Fruit fly (Drosophila melanogaster): ENCODE data around the gene Rsod.

Gene Rsod

dm6 chr3R:30132295-30132694 lies 38.7 kb downstream of the Rsod start, which contains the start of gene CG31029:
TSS of gene CG31029 (minus strand) at chr3R:30132395.
- no peak for TF ChIP-seq Hr39 (optimal IDR thresholded peaks at IDR 0.05)

DNA sequence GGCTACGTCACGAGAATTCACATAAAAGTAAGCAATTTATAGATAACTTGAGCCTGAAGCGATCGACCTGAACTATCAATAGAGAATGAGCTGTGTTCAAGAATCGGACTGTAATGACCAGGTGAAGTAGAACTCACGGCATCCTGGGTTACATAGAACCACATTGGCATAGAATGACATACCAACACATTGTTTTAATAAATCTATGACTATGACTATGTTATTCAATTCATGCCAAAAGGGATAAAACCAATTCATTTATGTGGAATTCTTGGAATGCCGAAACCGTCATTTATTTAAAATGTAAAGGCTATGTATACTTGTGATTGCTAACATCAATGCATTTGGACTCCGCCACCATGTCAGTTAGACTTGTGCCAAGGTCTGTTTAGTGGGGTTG lies 42.0 kb downstream of the Rsod start, which contains the start of gene Ppi1:
Gene Ppi1, minus strand, starts transcription at position 101 of the 400 bp plus-strand sequence.
- no peak for TF ChIP-seq hb (GFP tag; IDR thresholded peaks at IDR 0.05; ENCODE audit: partially characterized antibody)
- TF ChIP-seq CG10543 (GFP tag; optimal IDR thresholded peaks at IDR 0.05): no peak
- no peak for TF ChIP-seq Dip3 (GFP tag; optimal IDR thresholded peaks at IDR 0.05)
- TF ChIP-seq CG11696 (GFP tag; IDR thresholded peaks at IDR 0.05): no peak
- TF ChIP-seq CG2116 (GFP tag; optimal IDR thresholded peaks at IDR 0.05): no peak
- no peak for TF ChIP-seq CG4404 (GFP tag; IDR thresholded peaks at IDR 0.05)
- TF ChIP-seq lmd (GFP tag; IDR thresholded peaks at IDR 0.05): no peak
- TF ChIP-seq PHDP (tag; optimal IDR thresholded peaks at IDR 0.05): no peak
- TF ChIP-seq D19A (tag; optimal IDR thresholded peaks at IDR 0.05): no peak
- TF ChIP-seq CG17912 (GFP tag; optimal IDR thresholded peaks at IDR 0.05): no peak
- no peak for TF ChIP-seq CG3163 (GFP tag; optimal IDR thresholded peaks at IDR 0.05)
- TF ChIP-seq oc (tag; optimal IDR thresholded peaks at IDR 0.05): no peak
- TF ChIP-seq CG10979 (tag; optimal IDR thresholded peaks at IDR 0.05): no peak
- no peak for TF ChIP-seq CG11560 (tag; IDR thresholded peaks at IDR 0.05)
- no peak for TF ChIP-seq CG2712 (tag; optimal IDR thresholded peaks at IDR 0.05)
- no peak for TF ChIP-seq Nf-YA (GFP tag; IDR thresholded peaks at IDR 0.05)
- TF ChIP-seq salm (tag; optimal IDR thresholded peaks at IDR 0.05): no peak
- no peak for TF ChIP-seq CG1647 (GFP tag; optimal IDR thresholded peaks at IDR 0.05)

DNA sequence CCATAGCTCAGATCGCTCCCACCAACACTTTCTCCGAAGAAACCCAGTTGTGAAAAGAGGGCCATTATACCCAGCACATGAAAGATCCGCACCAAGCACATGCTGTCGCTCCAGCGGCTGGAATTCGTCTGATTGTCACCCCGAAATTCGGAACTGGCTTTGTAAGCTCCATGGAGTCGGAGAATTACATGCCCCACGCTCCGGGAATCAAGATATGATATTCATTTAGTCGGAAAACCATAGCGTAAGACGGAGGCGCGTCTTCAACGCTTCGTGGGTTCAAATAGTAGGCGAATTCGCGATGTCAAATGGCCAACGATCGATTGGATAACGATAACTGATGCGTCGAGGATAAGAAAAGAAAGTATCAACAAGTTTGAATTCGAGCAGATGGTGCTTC lies 46.4 kb downstream of the Rsod start, which contains the start of gene CG45073:
Gene CG45073, minus strand, starts transcription at position 101 of the 400 bp plus-strand sequence.
- no peak for TF ChIP-seq lov (optimal IDR thresholded peaks at IDR 0.05)
- TF ChIP-seq lov (GFP tag; IDR thresholded peaks at IDR 0.05): 0 out of 3 replicates have a peak, but pooled peaks have one; percentile 38
- no peak for TF ChIP-seq CG34422 (GFP tag; IDR thresholded peaks at IDR 0.05)
- no peak for TF ChIP-seq CG9609 (GFP tag; optimal IDR thresholded peaks at IDR 0.05)

DNA sequence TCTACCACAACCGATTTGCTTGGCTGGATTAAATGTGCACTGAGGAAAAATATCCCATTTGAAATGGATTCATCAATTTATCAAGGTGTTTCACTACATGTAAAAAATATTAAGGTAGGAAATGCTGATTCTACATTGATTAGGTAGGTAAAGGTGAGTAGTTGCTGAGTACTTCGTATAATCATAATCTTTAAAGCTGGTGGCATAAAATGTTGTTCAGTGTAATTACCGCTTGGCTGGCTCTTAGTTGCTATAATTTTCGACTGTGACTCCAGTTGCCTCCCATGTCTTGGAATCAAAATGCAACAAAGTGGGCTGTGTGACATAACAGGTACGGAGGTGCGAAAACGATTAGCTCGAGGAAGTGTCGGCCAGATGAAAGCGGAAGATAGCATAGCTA lies 47.8 kb downstream of the Rsod start, which contains the start of gene CG45072:
Gene CG45072, minus strand, starts transcription at position 101 of the 400 bp plus-strand sequence.
- no peak for TF ChIP-seq nerfin-1 (tag; optimal IDR thresholded peaks at IDR 0.05)
- no peak for TF ChIP-seq CG9727 (GFP tag; optimal IDR thresholded peaks at IDR 0.05)
- TF ChIP-seq Ets65A (GFP tag): peak; percentile 42

dm6 chr3R:30121731-30122130 lies 49.3 kb downstream of the Rsod start:
- TF ChIP-seq z (GFP tag; IDR thresholded peaks at IDR 0.05): no peak
- no peak for TF ChIP-seq crp (GFP tag; optimal IDR thresholded peaks at IDR 0.05)
- TF ChIP-seq Myb (GFP tag; optimal IDR thresholded peaks at IDR 0.05): no peak
- TF ChIP-seq CG14441 (GFP tag; IDR thresholded peaks at IDR 0.05): no peak
- no peak for TF ChIP-seq nau (GFP tag; optimal IDR thresholded peaks at IDR 0.05)
- no peak for TF ChIP-seq Aef1 (GFP tag; IDR thresholded peaks at IDR 0.05)
- peak; percentile 42 for TF ChIP-seq sens (GFP tag)
- peak; percentile 70 for TF ChIP-seq Bgb (GFP tag; IDR thresholded peaks at IDR 0.05; ENCODE audit: partially characterized antibody)
- TF ChIP-seq Hsf (GFP tag; optimal IDR thresholded peaks at IDR 0.05): no peak
- no peak for TF ChIP-seq Dbx (GFP tag; IDR thresholded peaks at IDR 0.05)
- TF ChIP-seq Dp (GFP tag; optimal IDR thresholded peaks at IDR 0.05): no peak
- no peak for TF ChIP-seq CG9817 (tag; optimal IDR thresholded peaks at IDR 0.05)
- no peak for TF ChIP-seq Xrp1 (GFP tag; IDR thresholded peaks at IDR 0.05)
- no peak for TF ChIP-seq stwl (tag; optimal IDR thresholded peaks at IDR 0.05)
- TF ChIP-seq dmrt99B (tag; optimal IDR thresholded peaks at IDR 0.05): no peak
- no peak for TF ChIP-seq CG34422 (GFP tag; IDR thresholded peaks at IDR 0.05)
- no peak for TF ChIP-seq Hmr (GFP tag; optimal IDR thresholded peaks at IDR 0.05)
- 0 out of 4 replicates have a peak, but pooled peaks have one; percentile 46 for TF ChIP-seq chinmo (GFP tag; IDR thresholded peaks at IDR 0.05; ENCODE audit: partially characterized antibody)
- TF ChIP-seq CG11456 (GFP tag; IDR thresholded peaks at IDR 0.05): no peak
- no peak for TF ChIP-seq nmo (GFP tag; optimal IDR thresholded peaks at IDR 0.05)
- TF ChIP-seq Med (GFP tag): no peak
- no peak for TF ChIP-seq CG11560 (tag; IDR thresholded peaks at IDR 0.05)

Data from whole organism, embryonic.